Worm (Caenorhabditis elegans): ENCODE data around the gene cyp-37A1.
A peak's percentile ranks its signal among the peaks of the same experiment; 100 is the strongest.

The cyp-37A1 gene

DNA sequence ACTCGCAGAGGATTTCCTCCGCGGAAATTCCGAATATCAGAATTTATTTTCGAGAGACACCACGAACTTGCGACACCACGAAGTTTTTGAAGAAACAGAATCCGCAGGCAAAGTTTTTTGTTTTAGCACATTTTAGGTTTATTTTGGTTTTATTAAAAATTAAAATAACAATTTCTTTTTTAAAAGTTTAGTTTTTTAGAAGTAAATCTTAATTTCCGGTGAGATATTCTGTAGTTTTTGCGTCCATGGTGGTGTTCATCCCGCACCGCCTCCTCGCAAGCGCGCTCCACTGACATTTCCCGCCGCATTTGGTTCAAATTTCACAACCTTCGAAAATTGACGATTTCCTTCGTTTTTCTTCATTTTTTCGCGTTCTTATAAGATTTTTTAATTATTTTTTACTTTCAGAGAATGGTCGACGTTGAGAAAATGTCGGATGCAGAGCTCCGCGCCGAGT, 46.3 kb upstream of the cyp-37A1 start, which contains the start of gene lem-2 (continued):
- TF ChIP-seq Y75B8A.6 (GFP tag; IDR thresholded peaks at IDR 0.05) (no peak), F49E8.2 (tag; optimal IDR thresholded peaks at IDR 0.05; ENCODE audit: borderline replicate concordance) (peak; percentile 25), D1046.2 (GFP tag; IDR thresholded peaks at IDR 0.05) (0 out of 2 replicates have a peak, but pooled peaks have one; percentile 6), zfp-2 (tag; optimal IDR thresholded peaks at IDR 0.05) (peak; percentile 54), hmg-1.1 (GFP tag; IDR thresholded peaks at IDR 0.05) (peak; percentile 69), mes-2 (tag; optimal IDR thresholded peaks at IDR 0.05; ENCODE audit: poor library complexity, severe bottlenecking) (peak; percentile 87), dmd-6 (GFP tag; IDR thresholded peaks at IDR 0.05) (peak; percentile 39; the same call in 1 of the 2 replicates), dve-1 (tag; optimal IDR thresholded peaks at IDR 0.05; ENCODE audit: insufficient read depth) (peak; percentile 60), nhr-42 (GFP tag; IDR thresholded peaks at IDR 0.05) (peak; percentile 69; the same call in 1 of the 2 replicates), F44E2.7 (GFP tag; IDR thresholded peaks at IDR 0.05) (no peak), unc-130 (GFP tag; optimal IDR thresholded peaks at IDR 0.05) (peak; percentile 83), mxl-3 (GFP tag; optimal IDR thresholded peaks at IDR 0.05) (peak; percentile 30), lir-3 (tag; optimal IDR thresholded peaks at IDR 0.05) (no peak), fkh-10 (GFP tag; optimal IDR thresholded peaks at IDR 0.05) (no peak), lin-1 (GFP tag; IDR thresholded peaks at IDR 0.05) (no peak), zip-11 (GFP tag; IDR thresholded peaks at IDR 0.05) (no peak), snpc-1.2 (GFP tag; IDR thresholded peaks at IDR 0.05) (no peak), gei-8 (GFP tag; optimal IDR thresholded peaks at IDR 0.05) (no peak), ctbp-1 (GFP tag; IDR thresholded peaks at IDR 0.05) (0 out of 2 replicates have a peak, but pooled peaks have one; percentile 36), aha-1 (tag) (no peak), arid-1 (GFP tag; conservative IDR thresholded peaks at IDR 0.05) (0 out of 2 replicates have a peak, but pooled peaks have one; percentile 33), nhr-237 (tag; optimal IDR thresholded peaks at IDR 0.05) (no peak), T26A8.4 (GFP tag; IDR thresholded peaks at IDR 0.05) (no peak), nhr-11 (tag; optimal IDR thresholded peaks at IDR 0.05) (peak; percentile 30), madf-5 (GFP tag; IDR thresholded peaks at IDR 0.05) (no peak), ceh-82 (tag; optimal IDR thresholded peaks at IDR 0.05) (no peak), egl-43 (GFP tag; IDR thresholded peaks at IDR 0.05) (no peak), lin-38 (GFP tag; IDR thresholded peaks at IDR 0.05) (peak; percentile 96), pha-4 (GFP tag; IDR thresholded peaks at IDR 0.05) (no peak), pha-4 (tag; optimal IDR thresholded peaks at IDR 0.05) (no peak), set-16 (GFP tag; IDR thresholded peaks at IDR 0.05) (no peak), lin-39 (tag; optimal IDR thresholded peaks at IDR 0.05) (no peak), daf-19 (GFP tag; conservative IDR thresholded peaks at IDR 0.05) (no peak), tra-1 (GFP tag; IDR thresholded peaks at IDR 0.05) (peak; percentile 38; the same call in 1 of the 2 replicates), lim-7 (GFP tag; IDR thresholded peaks at IDR 0.05) (no peak), hif-1 (tag; optimal IDR thresholded peaks at IDR 0.05) (peak in 1 of 2 experiments; percentile 92), spr-1 (tag; optimal IDR thresholded peaks at IDR 0.05) (no peak), F37D6.2 (tag; optimal IDR thresholded peaks at IDR 0.05) (peak; percentile 37), ceh-28 (tag; optimal IDR thresholded peaks at IDR 0.05) (no peak), lsy-2 (tag; optimal IDR thresholded peaks at IDR 0.05) (peak; percentile 13 to 76), unc-39 (tag; optimal IDR thresholded peaks at IDR 0.05) (no peak), madf-9 (GFP tag; conservative IDR thresholded peaks at IDR 0.05) (0 out of 2 replicates have a peak, but pooled peaks have one; percentile 34), mdl-1 (tag; optimal IDR thresholded peaks at IDR 0.05) (peak in 1 of 2 experiments; percentile 18)
